Fruit fly (Drosophila melanogaster) whole organism, pupa: ENCODE measurements around the gene CAHbeta.
A peak's percentile ranks its signal among the peaks of the same experiment; 100 is the strongest.

Experiments used
- CG12605 ChIP-seq: fragments of 200-800 bp; sonication (Bioruptor generic); IDR thresholded peaks from 2 replicates; pipeline ENCODE4 v1.3.6; 2022; ENCODE audit warnings: missing biosample characterization, missing genetic modification characterization
- CG13204 ChIP-seq: fragments of 200-800 bp; sonication (Bioruptor generic); optimal IDR thresholded peaks from 2 replicates; lab custom pipeline; 2018; ENCODE audit warnings: missing biosample characterization, mild to moderate bottlenecking, missing genetic modification characterization, moderate library complexity
- CG17806 ChIP-seq: fragments of 200-800 bp; sonication (Bioruptor generic); optimal IDR thresholded peaks from 2 replicates; lab custom pipeline; 2018; ENCODE audit warnings: missing biosample characterization, mild to moderate bottlenecking, missing genetic modification characterization, moderate library complexity
- CG32121 ChIP-seq: fragments of 200-800 bp; sonication (Bioruptor generic); IDR thresholded peaks from 2 replicates; pipeline ENCODE4 v1.3.6; 2022; ENCODE audit warnings: missing biosample characterization, missing genetic modification characterization
- CG34367 ChIP-seq: fragments of 200-800 bp; sonication (Bioruptor generic); optimal IDR thresholded peaks from 2 replicates; lab custom pipeline; 2018; ENCODE audit warnings: missing biosample characterization, mild to moderate bottlenecking, missing genetic modification characterization
- CG8301 ChIP-seq: fragments of 200-800 bp; sonication (Bioruptor generic); optimal IDR thresholded peaks from 2 replicates; lab custom pipeline; 2018; ENCODE audit warnings: missing biosample characterization, mild to moderate bottlenecking, missing genetic modification characterization
- CG9948 ChIP-seq: fragments of 200-800 bp; sonication (Bioruptor generic); optimal IDR thresholded peaks from 2 replicates; lab custom pipeline; 2018; ENCODE audit warnings: missing biosample characterization, mild to moderate bottlenecking, missing genetic modification characterization, moderate library complexity
- Pif1B ChIP-seq: fragments of 200-800 bp; sonication (Bioruptor generic); optimal IDR thresholded peaks from 3 replicates; lab custom pipeline; 2016; ENCODE audit warnings: missing biosample characterization, missing genetic modification characterization
- Snoo ChIP-seq: fragments of 200-800 bp; sonication (Bioruptor generic); optimal IDR thresholded peaks from 3 replicates; lab custom pipeline; 2017; ENCODE audit warnings: missing biosample characterization, mild to moderate bottlenecking, missing genetic modification characterization, inconsistent platforms

- no peak for TF ChIP-seq CG17806 (tag; lab: Kevin White, UChicago)
- TF ChIP-seq CG13204 (GFP tag; lab: Kevin White, UChicago), result no peak
- TF ChIP-seq CG8301 (tag; lab: Kevin White, UChicago), result peak; percentile 19
- TF ChIP-seq Snoo (tag; lab: Kevin White, UChicago), result peak; percentile 18
- TF ChIP-seq CG34367, result no peak
- TF ChIP-seq CG12605, result peak; percentile 15; the same call in 1 of the 2 replicates
- no peak for TF ChIP-seq CG9948 (tag; lab: Kevin White, UChicago)
- no peak for TF ChIP-seq CG32121 (GFP tag; lab: Robert Waterston, UW)
- TF ChIP-seq Pif1B, result no peak
Observed at dm6 chr3R:8979850-8980775, 547 bp upstream of the CAHbeta start.
